Worm (Caenorhabditis elegans) whole organism, L3 larva: ENCODE results near the gene gcy-27.
A peak's percentile ranks its signal among the peaks of the same experiment; 100 is the strongest.

Experiments used
- R02D3.7 ChIP-seq: fragments of 150-350 bp; optimal IDR thresholded peaks from 2 replicates; lab custom pipeline; 2014; ENCODE audit warnings: missing biosample characterization, missing genetic modification characterization
- ZK546.5 ChIP-seq: sonication (generic microtip); optimal IDR thresholded peaks from 2 replicates; lab custom pipeline; 2017; ENCODE audit warnings: missing biosample characterization, missing genetic modification characterization
- aly-2 ChIP-seq: fragments of 150-350 bp; optimal IDR thresholded peaks from 2 replicates; lab custom pipeline; 2014; ENCODE audit warnings: missing biosample characterization, missing genetic modification characterization
- ama-1 ChIP-seq: fragments of 150-350 bp; optimal IDR thresholded peaks from 2 replicates; lab custom pipeline; 2018
- ceh-16 ChIP-seq: sonication (generic microtip); optimal IDR thresholded peaks from 2 replicates; lab custom pipeline; 2017; ENCODE audit warnings: missing biosample characterization, missing genetic modification characterization
- ceh-28 ChIP-seq: fragments of 150-350 bp; optimal IDR thresholded peaks from 2 replicates; lab custom pipeline; 2014; ENCODE audit warnings: missing biosample characterization, missing genetic modification reagents, missing genetic modification characterization
- ceh-82 ChIP-seq: fragments of 150-350 bp; optimal IDR thresholded peaks from 2 replicates; lab custom pipeline; 2014; ENCODE audit warnings: missing biosample characterization, missing genetic modification characterization
- ceh-9 ChIP-seq: sonication (generic microtip); optimal IDR thresholded peaks from 2 replicates; lab custom pipeline; 2018; ENCODE audit warnings: missing biosample characterization, missing genetic modification characterization
- daf-12 ChIP-seq: fragments of 150-350 bp; optimal IDR thresholded peaks from 2 replicates; lab custom pipeline; 2014; ENCODE audit warnings: missing biosample characterization, missing genetic modification reagents, missing genetic modification characterization
- egl-27 ChIP-seq: sonication (generic microtip); optimal IDR thresholded peaks from 4 replicates; lab custom pipeline; 2017; ENCODE audit warnings: missing biosample characterization, missing genetic modification reagents, missing genetic modification characterization
- elt-1 ChIP-seq: fragments of 150-350 bp; optimal IDR thresholded peaks from 2 replicates; lab custom pipeline; 2014; ENCODE audit warnings: missing biosample characterization, missing genetic modification characterization
- elt-2 ChIP-seq: sonication (generic microtip); optimal IDR thresholded peaks from 2 replicates; lab custom pipeline; 2016; ENCODE audit warnings: missing genetic modification reagents, mild to moderate bottlenecking, missing genetic modification characterization, missing compliant biosample characterization
- eor-1 ChIP-seq, 2 experiments: fragments of 150-350 bp; optimal IDR thresholded peaks; 2 replicates each; lab custom pipeline; 2014 to 2018; ENCODE audit warnings: missing biosample characterization in 2 of 2, missing genetic modification characterization in 2 of 2
- fkh-2 ChIP-seq: fragments of 150-350 bp; optimal IDR thresholded peaks from 2 replicates; lab custom pipeline; 2014; ENCODE audit warnings: missing biosample characterization, missing genetic modification reagents, missing genetic modification characterization
- fos-1 ChIP-seq: fragments of 150-350 bp; optimal IDR thresholded peaks from 2 replicates; lab custom pipeline; 2014; ENCODE audit warnings: missing biosample characterization, missing genetic modification characterization
- hmg-11 ChIP-seq: sonication (generic microtip); optimal IDR thresholded peaks from 2 replicates; lab custom pipeline; 2016; ENCODE audit warnings: missing genetic modification characterization, missing compliant biosample characterization
- jun-1 ChIP-seq: fragments of 150-350 bp; optimal IDR thresholded peaks from 2 replicates; lab custom pipeline; 2014; ENCODE audit warnings: missing biosample characterization, missing genetic modification reagents, missing genetic modification characterization
- mdl-1 ChIP-seq: fragments of 150-350 bp; optimal IDR thresholded peaks from 2 replicates; lab custom pipeline; 2014; ENCODE audit warnings: missing biosample characterization, missing genetic modification characterization
- nfya-1 ChIP-seq: sonication (generic microtip); optimal IDR thresholded peaks from 2 replicates; lab custom pipeline; 2017; ENCODE audit warnings: missing genetic modification characterization, mild to moderate bottlenecking, missing compliant biosample characterization, antibody characterized with exemption, moderate library complexity; ENCODE audit not compliant: insufficient read depth
- nhr-12 ChIP-seq: fragments of 150-350 bp; optimal IDR thresholded peaks from 2 replicates; lab custom pipeline; 2014; ENCODE audit warnings: missing biosample characterization, missing genetic modification characterization
- nhr-23 ChIP-seq: fragments of 150-350 bp; optimal IDR thresholded peaks from 2 replicates; lab custom pipeline; 2014; ENCODE audit warnings: missing biosample characterization, missing genetic modification reagents, missing genetic modification characterization
- nhr-237 ChIP-seq: fragments of 150-350 bp; optimal IDR thresholded peaks from 2 replicates; lab custom pipeline; 2014; ENCODE audit warnings: missing biosample characterization, missing genetic modification characterization
- nhr-25 ChIP-seq: sonication (generic microtip); optimal IDR thresholded peaks from 2 replicates; lab custom pipeline; 2017; ENCODE audit warnings: missing biosample characterization, missing genetic modification characterization
- nhr-28 ChIP-seq: fragments of 150-350 bp; optimal IDR thresholded peaks from 2 replicates; lab custom pipeline; 2014; ENCODE audit warnings: missing biosample characterization, missing genetic modification characterization
- nhr-43 ChIP-seq: sonication (generic microtip); optimal IDR thresholded peaks from 2 replicates; lab custom pipeline; 2016; ENCODE audit warnings: mild to moderate bottlenecking, missing genetic modification characterization, missing compliant biosample characterization; ENCODE audit not compliant: poor library complexity, severe bottlenecking
- nhr-67 ChIP-seq: fragments of 150-350 bp; optimal IDR thresholded peaks from 2 replicates; lab custom pipeline; 2014; ENCODE audit warnings: missing biosample characterization, missing genetic modification characterization
- nhr-76 ChIP-seq: fragments of 150-350 bp; sonication (generic microtip); optimal IDR thresholded peaks from 5 replicates; lab custom pipeline; 2014; ENCODE audit warnings: missing biosample characterization, missing genetic modification characterization
- pha-4 ChIP-seq: fragments of 150-350 bp; optimal IDR thresholded peaks from 2 replicates; lab custom pipeline; 2014; ENCODE audit warnings: missing biosample characterization, missing genetic modification reagents, missing genetic modification characterization
- pqm-1 ChIP-seq: fragments of 150-350 bp; optimal IDR thresholded peaks from 2 replicates; lab custom pipeline; 2017; ENCODE audit warnings: missing biosample characterization, missing genetic modification characterization, inconsistent platforms
- sea-2 ChIP-seq: fragments of 150-350 bp; sonication (generic microtip); optimal IDR thresholded peaks from 4 replicates; lab custom pipeline; 2014; ENCODE audit warnings: missing biosample characterization, missing genetic modification reagents, missing genetic modification characterization
- snpc-4 ChIP-seq: fragments of 150-350 bp; optimal IDR thresholded peaks from 2 replicates; lab custom pipeline; 2014; ENCODE audit warnings: missing biosample characterization, missing genetic modification characterization
- tbx-2 ChIP-seq: sonication (generic microtip); optimal IDR thresholded peaks from 2 replicates; lab custom pipeline; 2016; ENCODE audit warnings: mild to moderate bottlenecking, missing genetic modification characterization, missing compliant biosample characterization
- unc-39 ChIP-seq: sonication (generic microtip); optimal IDR thresholded peaks from 4 replicates; lab custom pipeline; 2017; ENCODE audit warnings: missing biosample characterization, missing genetic modification characterization
- unc-62 ChIP-seq: fragments of 150-350 bp; sonication (generic microtip); optimal IDR thresholded peaks from 4 replicates; lab custom pipeline; 2014; ENCODE audit warnings: missing biosample characterization, missing genetic modification reagents, missing genetic modification characterization
- zag-1 ChIP-seq: fragments of 150-350 bp; optimal IDR thresholded peaks from 2 replicates; lab custom pipeline; 2014; ENCODE audit warnings: missing biosample characterization, missing genetic modification characterization
- ztf-4 ChIP-seq: fragments of 150-350 bp; optimal IDR thresholded peaks from 2 replicates; lab custom pipeline; 2014; ENCODE audit warnings: missing biosample characterization, missing genetic modification characterization

Gene gcy-27

ce11 chrIV:17442503-17442902, 6.1 kb upstream of the gcy-27 start, which contains the start of gene F11E6.11 (continued):
- no peak for TF ChIP-seq jun-1 (tag; lab: Kevin White, UChicago)
- no peak for TF ChIP-seq fos-1 (tag; lab: Kevin White, UChicago)
- TF ChIP-seq ceh-16 = no peak

ce11 chrIV:17441260-17441659, 4.8 kb upstream of the gcy-27 start:
- TF ChIP-seq elt-2 (tag; lab: Kevin White, UChicago) (peak; percentile 25), nhr-25 (peak; percentile 39), nhr-43 (tag; lab: Kevin White, UChicago) (peak; percentile 6), ZK546.5 (tag; lab: Kevin White, UChicago) (no peak)
- TF ChIP-seq, all 47 proteins: peak for 3

ce11 chrIV:17440417-17440816, 4.0 kb upstream of the gcy-27 start, which contains the start of gene F08A7.1:
TSS of gene F08A7.1 (plus strand) at chrIV:17440607.
- TF ChIP-seq nhr-23 (tag; lab: Kevin White, UChicago) (no peak), elt-1 (tag; lab: Kevin White, UChicago) (no peak), fos-1 (tag; lab: Kevin White, UChicago) (no peak), nhr-67 (tag; lab: Kevin White, UChicago) (no peak), nfya-1 (tag; lab: Kevin White, UChicago) (no peak), unc-39 (no peak), nhr-12 (tag; lab: Kevin White, UChicago) (no peak), egl-27 (tag; lab: Kevin White, UChicago) (no peak), nhr-76 (tag; lab: Kevin White, UChicago) (no peak), nhr-237 (tag; lab: Kevin White, UChicago) (no peak), ceh-82 (tag; lab: Kevin White, UChicago) (no peak), nhr-25 (no peak), nhr-28 (tag; lab: Kevin White, UChicago) (no peak), ZK546.5 (tag; lab: Kevin White, UChicago) (no peak), pha-4 (peak; percentile 48), elt-2 (tag; lab: Kevin White, UChicago) (peak; percentile 71), pqm-1 (peak; percentile 78), mdl-1 (no peak), fkh-2 (no peak), aly-2 (tag; lab: Kevin White, UChicago) (no peak), zag-1 (tag; lab: Kevin White, UChicago) (no peak), tbx-2 (no peak), ceh-16 (no peak)
- TF ChIP-seq, all 47 proteins: peak for 3

ce11 chrIV:17440001-17440400, 3.5 kb upstream of the gcy-27 start, which contains the start of gene C06A12.19:
TSS of gene C06A12.19 (minus strand) at chrIV:17440101.
- TF ChIP-seq nhr-23 (tag; lab: Kevin White, UChicago) (no peak), R02D3.7 (tag; lab: Kevin White, UChicago) (no peak)

ce11 chrIV:17437038-17437437, 586 bp upstream of the gcy-27 start, which contains the start of gene C06A12.8:
TSS of gene C06A12.8 (plus strand) at chrIV:17437338.
- TF ChIP-seq tbx-2 = no peak
- no peak for TF ChIP-seq ZK546.5 (tag; lab: Kevin White, UChicago)
- TF ChIP-seq unc-62 (GFP tag; lab: Kevin White, UChicago) = no peak
- no peak for TF ChIP-seq fos-1 (tag; lab: Kevin White, UChicago)
- no peak for TF ChIP-seq nhr-67 (tag; lab: Kevin White, UChicago)
- TF ChIP-seq eor-1 (tag; optimal IDR thresholded peaks at IDR 0.05; lab: Kevin White, UChicago) = no peak
- no peak for TF ChIP-seq ama-1 (lab: Kevin White, UChicago)
- no peak for TF ChIP-seq snpc-4 (tag; lab: Kevin White, UChicago)

- TF ChIP-seq pha-4 = no peak
- no peak for TF ChIP-seq ZK546.5 (tag; lab: Kevin White, UChicago)
- TF ChIP-seq ceh-9 (tag; lab: Kevin White, UChicago) = no peak
- no peak for TF ChIP-seq nhr-25
- TF ChIP-seq nhr-12 (tag; lab: Kevin White, UChicago) = no peak
- TF ChIP-seq nfya-1 (tag; lab: Kevin White, UChicago) = no peak
- TF ChIP-seq fos-1 (tag; lab: Kevin White, UChicago) = no peak
- TF ChIP-seq snpc-4 (tag; lab: Kevin White, UChicago) = no peak
- TF ChIP-seq pqm-1 = no peak
- no peak for TF ChIP-seq zag-1 (tag; lab: Kevin White, UChicago)
- no peak for TF ChIP-seq daf-12 (tag; lab: Kevin White, UChicago)
- TF ChIP-seq egl-27 (tag; lab: Kevin White, UChicago) = no peak
- no peak for TF ChIP-seq hmg-11 (tag; lab: Kevin White, UChicago)
- TF ChIP-seq ceh-28 = no peak
- TF ChIP-seq sea-2 (GFP tag; lab: Kevin White, UChicago) = no peak
- TF ChIP-seq fkh-2 = no peak
- TF ChIP-seq jun-1 (tag; lab: Kevin White, UChicago) = no peak
- no peak for TF ChIP-seq nhr-28 (tag; lab: Kevin White, UChicago)
- TF ChIP-seq elt-2 (tag; lab: Kevin White, UChicago) = no peak
- no peak for TF ChIP-seq ztf-4 (tag; lab: Kevin White, UChicago)
Measured at ce11 chrIV:17435228-17435627, 1.2 kb downstream of the gcy-27 start.
